Worm (Caenorhabditis elegans) whole organism, L4 larva: ENCODE results near the gene somi-1.

Experiments
- ces-1 ChIP-seq: fragments of 150-350 bp; sonication (generic microtip); optimal IDR thresholded peaks from 4 replicates; lab custom pipeline; 2014; ENCODE audit warnings: missing biosample characterization, missing genetic modification reagents, missing genetic modification characterization
- daf-12 ChIP-seq: fragments of 150-350 bp; optimal IDR thresholded peaks from 2 replicates; lab custom pipeline; 2014; ENCODE audit warnings: missing biosample characterization, missing genetic modification reagents, missing genetic modification characterization
- lin-13 ChIP-seq: fragments of 150-350 bp; optimal IDR thresholded peaks from 2 replicates; lab custom pipeline; 2014; ENCODE audit warnings: missing biosample characterization, missing genetic modification reagents, missing genetic modification characterization
- nhr-25 ChIP-seq: sonication (generic microtip); optimal IDR thresholded peaks from 2 replicates; lab custom pipeline; 2017; ENCODE audit warnings: missing genetic modification characterization, mild to moderate bottlenecking, missing compliant biosample characterization, antibody characterized with exemption, moderate library complexity, borderline replicate concordance; ENCODE audit not compliant: insufficient read depth
- pha-4 ChIP-seq, 2 experiments: fragments of 150-350 bp in 1 of 2; fragments of 200-800 bp in 1 of 2; sonication (Bioruptor generic) in 1 of 2; IDR thresholded peaks in 1 of 2; optimal IDR thresholded peaks in 1 of 2; 2 replicates each; pipeline versions ENCODE4 v1.3.6 to Lab custom; 2014 to 2022; ENCODE audit warnings: missing genetic modification characterization in 2 of 2, missing genetic modification reagents in 2 of 2, missing biosample characterization in 1 of 2, missing compliant biosample characterization in 1 of 2

- TF ChIP-seq daf-12 (tag; lab: Kevin White, UChicago) (no peak), lin-13 (GFP tag; lab: Kevin White, UChicago) (no peak), nhr-25 (no peak), ces-1 (GFP tag; lab: Kevin White, UChicago) (no peak), pha-4 (GFP tag; IDR thresholded peaks at IDR 0.05; lab: Robert Waterston, UW) (no peak), pha-4 (tag; optimal IDR thresholded peaks at IDR 0.05; lab: Kevin White, UChicago) (no peak)
These were observed 15.3 kb upstream of the somi-1 start, which contains the start of gene F53F1.2 for ce11 chrV:13406511-13406910.
